Worm (Caenorhabditis elegans) whole organism, young adult: Measurements from ENCODE around the gene bath-47.
A peak's percentile ranks its signal among the peaks of the same experiment; 100 is the strongest.

Experiments used
- B0035.1 ChIP-seq: sonication (generic microtip); optimal IDR thresholded peaks from 2 replicates; lab custom pipeline; 2016; ENCODE audit warnings: missing genetic modification characterization, mild to moderate bottlenecking, missing compliant biosample characterization, missing genotype, missing genetic modification reagents
- D2030.7 ChIP-seq: fragments of 200-800 bp; sonication (Bioruptor generic); IDR thresholded peaks from 2 replicates; pipeline ENCODE4 v1.3.6; 2022; ENCODE audit warnings: missing genetic modification reagents, missing genetic modification characterization, missing compliant biosample characterization
- F23B12.7 ChIP-seq: sonication (generic microtip); optimal IDR thresholded peaks from 2 replicates; lab custom pipeline; 2017; ENCODE audit warnings: missing genetic modification characterization, mild to moderate bottlenecking, missing compliant biosample characterization, antibody characterized with exemption, moderate library complexity; ENCODE audit not compliant: insufficient read depth
- F39B2.1 ChIP-seq: fragments of 200-800 bp; sonication (Bioruptor generic); IDR thresholded peaks from 2 replicates; pipeline ENCODE4 v1.3.6; 2022; ENCODE audit warnings: missing genetic modification reagents, missing genetic modification characterization, missing compliant biosample characterization
- F57C9.4 ChIP-seq: sonication (generic microtip); optimal IDR thresholded peaks from 2 replicates; lab custom pipeline; 2017; ENCODE audit warnings: mild to moderate bottlenecking, missing genetic modification characterization, missing compliant biosample characterization
- ZK185.1 ChIP-seq: sonication (generic microtip); optimal IDR thresholded peaks from 2 replicates; lab custom pipeline; 2016; ENCODE audit warnings: mild to moderate bottlenecking, missing genetic modification characterization, missing compliant biosample characterization; ENCODE audit not compliant: poor library complexity, severe bottlenecking
- ama-1 ChIP-seq, 3 experiments: fragments of 150-350 bp in 1 of 3; sonication (generic microtip) in 2 of 3; optimal IDR thresholded peaks; 2 replicates each; lab custom pipeline; 2014 to 2018; ENCODE audit warnings: missing biosample characterization in 2 of 3, missing genetic modification characterization in 2 of 3, missing genetic modification reagents in 2 of 3
- atf-7 ChIP-seq: sonication (generic microtip); optimal IDR thresholded peaks from 2 replicates; lab custom pipeline; 2017; ENCODE audit warnings: mild to moderate bottlenecking, missing genetic modification characterization, missing compliant biosample characterization
- athp-1 ChIP-seq: sonication (generic microtip); optimal IDR thresholded peaks from 2 replicates; lab custom pipeline; 2017; ENCODE audit warnings: mild to moderate bottlenecking, missing genetic modification characterization, missing compliant biosample characterization
- attf-5 ChIP-seq: fragments of 200-800 bp; sonication (Bioruptor generic); optimal IDR thresholded peaks from 2 replicates; lab custom pipeline; 2018; ENCODE audit warnings: mild to moderate bottlenecking, missing genetic modification characterization, missing compliant biosample characterization
- cebp-1 ChIP-seq, 2 experiments: fragments of 200-800 bp in 1 of 2; sonication (Bioruptor generic) in 1 of 2; sonication (generic microtip) in 1 of 2; IDR thresholded peaks in 1 of 2; optimal IDR thresholded peaks in 1 of 2; 2 replicates each; pipeline versions ENCODE4 v1.3.6 to Lab custom; 2017 to 2022; ENCODE audit warnings: missing compliant biosample characterization in 2 of 2, missing genetic modification characterization in 2 of 2, mild to moderate bottlenecking in 1 of 2, missing genetic modification reagents in 1 of 2, moderate library complexity in 1 of 2
- chd-7 ChIP-seq: sonication (generic microtip); optimal IDR thresholded peaks from 2 replicates; lab custom pipeline; 2016; ENCODE audit warnings: mild to moderate bottlenecking, missing genetic modification characterization, moderate library complexity, missing compliant biosample characterization
- dpl-1 ChIP-seq: fragments of 150-350 bp; optimal IDR thresholded peaks from 2 replicates; lab custom pipeline; 2014; ENCODE audit warnings: missing biosample characterization, missing genetic modification reagents, missing genetic modification characterization
- efl-1 ChIP-seq: fragments of 150-350 bp; optimal IDR thresholded peaks from 2 replicates; lab custom pipeline; 2014; ENCODE audit warnings: missing biosample characterization, missing genetic modification reagents, missing genetic modification characterization
- egl-18 ChIP-seq: fragments of 200-800 bp; sonication (Bioruptor generic); IDR thresholded peaks from 2 replicates; pipeline ENCODE4 v1.3.6; 2022; ENCODE audit warnings: missing genetic modification reagents, missing genetic modification characterization, missing compliant biosample characterization
- egrh-3 ChIP-seq: fragments of 200-800 bp; sonication (Bioruptor generic); IDR thresholded peaks from 2 replicates; pipeline ENCODE4 v1.3.6; 2022; ENCODE audit warnings: missing genetic modification reagents, missing genetic modification characterization, missing compliant biosample characterization
- hlh-26 ChIP-seq: fragments of 200-800 bp; sonication (Bioruptor generic); conservative IDR thresholded peaks from 2 replicates; pipeline ENCODE4 v1.3.6; 2022; ENCODE audit warnings: missing genetic modification reagents, missing genetic modification characterization, missing compliant biosample characterization
- let-607 ChIP-seq, 2 experiments: fragments of 200-800 bp in 1 of 2; sonication (Bioruptor generic) in 1 of 2; sonication (generic microtip) in 1 of 2; optimal IDR thresholded peaks; 2 replicates each; lab custom pipeline; 2016 to 2018; ENCODE audit warnings: mild to moderate bottlenecking in 2 of 2, missing compliant biosample characterization in 2 of 2, missing genetic modification characterization in 2 of 2, moderate library complexity in 2 of 2, missing genotype in 1 of 2
- lin-35 ChIP-seq, 3 experiments: fragments of 150-350 bp in 2 of 3; sonication (generic microtip) in 1 of 3; optimal IDR thresholded peaks; 2 replicates each; lab custom pipeline; 2014 to 2018; ENCODE audit warnings: missing biosample characterization in 3 of 3, missing genetic modification characterization in 3 of 3, missing genetic modification reagents in 3 of 3
- lin-54 ChIP-seq: fragments of 200-800 bp; sonication (Bioruptor generic); optimal IDR thresholded peaks from 2 replicates; lab custom pipeline; 2018; ENCODE audit warnings: mild to moderate bottlenecking, missing genetic modification characterization, missing compliant biosample characterization
- lsl-1 ChIP-seq: fragments of 200-800 bp; sonication (Bioruptor generic); optimal IDR thresholded peaks from 2 replicates; lab custom pipeline; 2018; ENCODE audit warnings: mild to moderate bottlenecking, missing genetic modification characterization, moderate library complexity, missing compliant biosample characterization
- madf-3 ChIP-seq: fragments of 200-800 bp; sonication (Bioruptor generic); IDR thresholded peaks from 2 replicates; pipeline ENCODE4 v1.3.6; 2022; ENCODE audit warnings: missing genetic modification reagents, missing genetic modification characterization, missing compliant biosample characterization
- mes-4 ChIP-seq: sonication (generic microtip); optimal IDR thresholded peaks from 2 replicates; lab custom pipeline; 2016; ENCODE audit warnings: missing genotype, missing genetic modification characterization, missing compliant biosample characterization
- nhr-27 ChIP-seq: fragments of 200-800 bp; sonication (Bioruptor generic); optimal IDR thresholded peaks from 2 replicates; lab custom pipeline; 2018; ENCODE audit warnings: mild to moderate bottlenecking, missing genetic modification characterization, moderate library complexity, missing compliant biosample characterization
- nhr-80 ChIP-seq: sonication (generic microtip); optimal IDR thresholded peaks from 2 replicates; lab custom pipeline; 2016; ENCODE audit warnings: missing genetic modification characterization, missing compliant biosample characterization
- nhr-90 ChIP-seq: sonication (generic microtip); optimal IDR thresholded peaks from 2 replicates; lab custom pipeline; 2016; ENCODE audit warnings: missing genotype, mild to moderate bottlenecking, missing genetic modification characterization, missing compliant biosample characterization
- pbrm-1 ChIP-seq: fragments of 200-800 bp; sonication (Bioruptor generic); IDR thresholded peaks from 2 replicates; pipeline ENCODE4 v1.3.6; 2022; ENCODE audit warnings: missing genetic modification reagents, missing genetic modification characterization, missing compliant biosample characterization
- sea-2 ChIP-seq: fragments of 200-800 bp; sonication (Bioruptor generic); IDR thresholded peaks from 2 replicates; pipeline ENCODE4 v1.3.6; 2022; ENCODE audit warnings: missing genetic modification characterization, missing compliant biosample characterization
- snpc-3.4 ChIP-seq: sonication (generic microtip); optimal IDR thresholded peaks from 2 replicates; lab custom pipeline; 2017; ENCODE audit warnings: missing genetic modification characterization, mild to moderate bottlenecking, missing compliant biosample characterization, antibody characterized with exemption, moderate library complexity, missing genotype, missing genetic modification reagents
- snpc-4 ChIP-seq, 5 experiments: fragments of 150-350 bp in 1 of 5; sonication (generic microtip) in 4 of 5; optimal IDR thresholded peaks; 2 replicates each; lab custom pipeline; 2014 to 2018; ENCODE audit warnings: missing genetic modification characterization in 5 of 5, missing biosample characterization in 3 of 5, antibody characterized with exemption in 2 of 5, mild to moderate bottlenecking in 2 of 5, missing compliant biosample characterization in 2 of 5, missing genotype in 2 of 5, moderate library complexity in 2 of 5, missing genetic modification reagents in 1 of 5
- sptf-2 ChIP-seq: fragments of 200-800 bp; sonication (Bioruptor generic); optimal IDR thresholded peaks from 2 replicates; lab custom pipeline; 2018; ENCODE audit warnings: mild to moderate bottlenecking, missing genetic modification characterization, missing compliant biosample characterization
- tbp1 ChIP-seq: fragments of 200-800 bp; sonication (Bioruptor generic); optimal IDR thresholded peaks from 2 replicates; lab custom pipeline; 2018; ENCODE audit warnings: mild to moderate bottlenecking, missing genetic modification characterization, missing compliant biosample characterization
- unc-62 ChIP-seq: fragments of 150-350 bp; optimal IDR thresholded peaks from 2 replicates; lab custom pipeline; 2014; ENCODE audit warnings: missing biosample characterization, missing genetic modification reagents, missing genetic modification characterization
- zfh-2 ChIP-seq: fragments of 200-800 bp; sonication (Bioruptor generic); conservative IDR thresholded peaks from 2 replicates; pipeline ENCODE4 v1.3.6; 2022; ENCODE audit warnings: missing genetic modification reagents, missing genetic modification characterization, missing compliant biosample characterization
- zim-3 ChIP-seq: sonication (generic microtip); optimal IDR thresholded peaks from 2 replicates; lab custom pipeline; 2017; ENCODE audit warnings: mild to moderate bottlenecking, missing genetic modification characterization, moderate library complexity, missing compliant biosample characterization
- ztf-18 ChIP-seq: sonication (generic microtip); optimal IDR thresholded peaks from 2 replicates; lab custom pipeline; 2016; ENCODE audit warnings: missing genotype, mild to moderate bottlenecking, missing genetic modification characterization, missing compliant biosample characterization

The bath-47 gene

ce11 chrII:1603049-1603448, 1.4 kb downstream of the bath-47 start:
- TF ChIP-seq B0035.1 (tag; lab: Kevin White, UChicago) = no peak
- TF ChIP-seq ztf-18 (tag; lab: Kevin White, UChicago) = no peak
- peak; percentile 69 for TF ChIP-seq zfh-2
- TF ChIP-seq mes-4 (tag; lab: Kevin White, UChicago) = no peak
- TF ChIP-seq pbrm-1 (GFP tag; lab: Robert Waterston, UW) = no peak
- TF ChIP-seq lin-54 = no peak
- TF ChIP-seq F23B12.7 (tag; lab: Kevin White, UChicago) = no peak
- TF ChIP-seq egrh-3 (GFP tag; lab: Robert Waterston, UW) = peak; percentile 50; the same call in 1 of the 2 replicates
- TF ChIP-seq, all 124 proteins: peak for 2

- TF ChIP-seq sea-2 (GFP tag; lab: Robert Waterston, UW) = no peak
- no peak for TF ChIP-seq F39B2.1 (GFP tag; lab: Robert Waterston, UW)
- TF ChIP-seq unc-62 (GFP tag; lab: Kevin White, UChicago) = no peak
- TF ChIP-seq F57C9.4 (tag; lab: Kevin White, UChicago) = no peak
- TF ChIP-seq lsl-1 (GFP tag; lab: Kevin White, UChicago) = no peak
- TF ChIP-seq attf-5 = no peak
- TF ChIP-seq, all 124 proteins: peak for 0
Measured at ce11 chrII:1605010-1605409, 3.4 kb downstream of the bath-47 start.

- TF ChIP-seq chd-7 (tag; lab: Kevin White, UChicago) (no peak), nhr-27 (no peak), ama-1 (optimal IDR thresholded peaks at IDR 0.05; lab: Kevin White, UChicago) (no peak), ama-1 (GFP tag; optimal IDR thresholded peaks at IDR 0.05; lab: Kevin White, UChicago) (no peak), athp-1 (tag; lab: Kevin White, UChicago) (no peak), let-607 (tag; optimal IDR thresholded peaks at IDR 0.05; lab: Kevin White, UChicago) (no peak), madf-3 (GFP tag; lab: Robert Waterston, UW) (no peak)
Measured at ce11 chrII:1606079-1606478, 4.5 kb downstream of the bath-47 start, which contains the start of gene bath-33. bath-33 (minus strand) TSS chrII:1606179.

DNA sequence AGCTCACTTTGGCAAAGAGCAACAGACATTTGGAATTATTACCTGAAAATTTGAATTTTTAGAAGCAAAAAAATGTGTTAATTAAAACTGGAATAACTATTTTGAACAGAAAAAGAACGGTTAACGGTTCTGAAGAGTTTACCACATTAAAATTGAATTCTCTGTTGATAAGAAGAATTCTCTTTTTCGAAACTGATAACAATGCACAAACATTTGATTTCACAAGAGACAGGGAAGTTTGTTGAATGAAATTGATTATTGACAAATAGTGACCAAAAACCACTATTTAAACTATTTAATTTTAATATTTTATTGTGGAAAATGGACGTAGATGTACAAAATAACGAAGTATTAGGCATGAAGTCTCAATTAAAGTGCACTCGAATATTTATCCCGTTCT, 6.0 kb downstream of the bath-47 start:
- TF ChIP-seq ZK185.1 (tag; lab: Kevin White, UChicago) = no peak
- peak; percentile 40 for TF ChIP-seq nhr-80

ce11 chrII:1608915-1609314, 7.3 kb downstream of the bath-47 start:
- TF ChIP-seq pbrm-1 (GFP tag; lab: Robert Waterston, UW) (no peak), cebp-1 (GFP tag; IDR thresholded peaks at IDR 0.05; lab: Robert Waterston, UW) (no peak), cebp-1 (tag; optimal IDR thresholded peaks at IDR 0.05; lab: Kevin White, UChicago) (peak; percentile 83), nhr-80 (peak; percentile 47), efl-1 (no peak), D2030.7 (no peak)

DNA sequence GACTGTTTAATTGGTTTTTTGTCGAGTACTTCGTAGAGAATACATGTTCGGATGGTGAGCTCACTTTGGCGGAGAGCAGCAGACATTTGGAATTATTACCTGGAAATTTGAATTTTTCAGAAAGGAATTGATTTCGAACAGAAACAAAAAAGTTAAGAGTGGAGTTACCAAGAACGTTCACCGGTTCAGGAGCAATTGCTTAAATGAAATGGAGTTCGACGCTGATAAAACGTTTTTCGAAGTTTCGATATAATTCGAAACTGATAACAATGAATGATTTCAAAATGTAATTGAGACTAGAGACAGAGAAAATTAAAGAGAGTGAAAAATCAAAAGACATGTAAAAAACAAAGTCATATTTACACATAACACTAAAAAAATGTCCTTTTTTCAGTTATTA, 9.0 kb downstream of the bath-47 start, which contains the start of gene fbxa-163:
fbxa-163 (minus strand) TSS at position 101 of the 400 bp plus-strand sequence.
- TF ChIP-seq egl-18 (no peak), lin-35 (GFP tag; optimal IDR thresholded peaks at IDR 0.05; lab: Kevin White, UChicago) (no peak), sptf-2 (GFP tag; lab: Kevin White, UChicago) (no peak), dpl-1 (GFP tag; lab: Kevin White, UChicago) (no peak), madf-3 (GFP tag; lab: Robert Waterston, UW) (no peak), nhr-90 (no peak), atf-7 (no peak), snpc-4 (GFP tag; optimal IDR thresholded peaks at IDR 0.05; lab: Kevin White, UChicago) (no peak), snpc-4 (tag; optimal IDR thresholded peaks at IDR 0.05; lab: Kevin White, UChicago) (no peak), hlh-26 (GFP tag; lab: Robert Waterston, UW) (no peak), snpc-3.4 (tag; lab: Kevin White, UChicago) (no peak), chd-7 (tag; lab: Kevin White, UChicago) (no peak), tbp1 (no peak), zim-3 (tag; lab: Kevin White, UChicago) (no peak)
- TF ChIP-seq, all 124 proteins: peak for 0
